Worm (Caenorhabditis elegans) whole organism, midembryonic: ENCODE results near the gene npr-36.
A peak's percentile ranks its signal among the peaks of the same experiment; 100 is the strongest.

Source experiments
- T22C8.4 ChIP-seq: fragments of 200-800 bp; sonication (Bioruptor generic); IDR thresholded peaks from 2 replicates; pipeline ENCODE4 v1.3.6; 2022; ENCODE audit warnings: missing genetic modification characterization, missing compliant biosample characterization
- cog-1 ChIP-seq: sonication (generic microtip); optimal IDR thresholded peaks from 2 replicates; lab custom pipeline; 2016; ENCODE audit warnings: missing genetic modification characterization, missing compliant biosample characterization
- flt-1 ChIP-seq: fragments of 200-800 bp; sonication (Bioruptor generic); IDR thresholded peaks from 2 replicates; pipeline ENCODE4 v1.3.6; 2022; ENCODE audit warnings: missing genetic modification characterization, missing compliant biosample characterization
- klf-2 ChIP-seq: fragments of 200-800 bp; sonication (Bioruptor generic); conservative IDR thresholded peaks from 2 replicates; pipeline ENCODE4 v1.3.6; 2022; ENCODE audit warnings: missing genetic modification reagents, missing genetic modification characterization, missing compliant biosample characterization
- ref-1 ChIP-seq: fragments of 200-800 bp; sonication (Bioruptor generic); conservative IDR thresholded peaks from 2 replicates; pipeline ENCODE4 v1.3.6; 2022; ENCODE audit warnings: missing genetic modification reagents, missing genetic modification characterization, missing compliant biosample characterization
- tab-1 ChIP-seq: fragments of 200-800 bp; sonication (Bioruptor generic); IDR thresholded peaks from 2 replicates; pipeline ENCODE4 v1.3.6; 2022; ENCODE audit warnings: missing genetic modification characterization, missing compliant biosample characterization
- ztf-23 ChIP-seq: fragments of 200-800 bp; sonication (Bioruptor generic); IDR thresholded peaks from 2 replicates; pipeline ENCODE4 v1.3.6; 2022; ENCODE audit warnings: missing genetic modification reagents, missing genetic modification characterization, missing compliant biosample characterization
- ztf-29 ChIP-seq: fragments of 200-800 bp; sonication (Bioruptor generic); IDR thresholded peaks from 2 replicates; pipeline ENCODE4 v1.3.6; 2022; ENCODE audit warnings: missing genetic modification reagents, missing genetic modification characterization, missing compliant biosample characterization

DNA sequence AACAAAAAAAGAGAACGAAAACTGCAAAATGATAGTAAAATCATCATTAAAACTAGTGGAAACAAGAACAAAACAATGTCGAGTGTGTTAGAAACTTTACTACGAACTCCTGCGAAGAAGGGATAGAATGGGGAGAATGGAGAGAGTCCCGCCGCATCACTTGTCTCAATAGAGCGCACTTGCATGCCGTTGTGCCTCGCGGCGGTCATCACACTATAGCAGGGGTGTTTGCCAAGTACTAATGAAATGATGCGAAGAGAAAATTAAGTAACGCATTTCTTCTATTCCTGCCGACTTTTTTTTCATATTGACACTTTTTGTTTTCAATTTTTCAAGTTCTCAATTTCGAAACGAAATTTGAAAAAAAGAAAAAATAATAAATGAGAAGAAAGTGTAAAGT is 32.6 kb downstream of the npr-36 start:
- TF ChIP-seq T22C8.4 (GFP tag; lab: Robert Waterston, UW) (no peak), flt-1 (GFP tag; lab: Robert Waterston, UW) (no peak), cog-1 (tag; lab: Kevin White, UChicago) (peak; percentile 39), ref-1 (GFP tag; lab: Robert Waterston, UW) (no peak), ztf-23 (GFP tag; lab: Robert Waterston, UW) (no peak), klf-2 (GFP tag; lab: Robert Waterston, UW) (no peak), ztf-29 (GFP tag; lab: Robert Waterston, UW) (no peak), tab-1 (GFP tag; lab: Robert Waterston, UW) (no peak)
